Fruit fly (Drosophila melanogaster) whole organism, embryonic: ENCODE data around the gene Hexo2.

Experiments
- Adf1 ChIP-seq: fragments of 200-800 bp; sonication (Bioruptor generic); IDR thresholded peaks from 2 replicates; pipeline ENCODE4 v1.3.6; 2022; ENCODE audit warnings: missing biosample characterization, missing genetic modification characterization
- B-H1 ChIP-seq: fragments of 200-800 bp; sonication (Bioruptor generic); IDR thresholded peaks from 3 replicates; pipeline ENCODE4 v1.3.6; 2022; ENCODE audit warnings: missing biosample characterization, missing genetic modification characterization
- CG10147 ChIP-seq: fragments of 200-800 bp; sonication (Bioruptor generic); optimal IDR thresholded peaks from 2 replicates; lab custom pipeline; 2019; ENCODE audit warnings: missing biosample characterization, mild to moderate bottlenecking, missing genetic modification characterization, moderate library complexity
- CG11398 ChIP-seq: fragments of 200-800 bp; sonication (Bioruptor generic); optimal IDR thresholded peaks from 2 replicates; lab custom pipeline; 2016; ENCODE audit warnings: missing biosample characterization, missing genetic modification characterization
- CG11456 ChIP-seq: fragments of 200-800 bp; sonication (Bioruptor generic); IDR thresholded peaks from 3 replicates; pipeline ENCODE4 v1.3.6; 2022; ENCODE audit warnings: missing biosample characterization, missing genetic modification characterization
- CG11504 ChIP-seq: fragments of 200-800 bp; sonication (Bioruptor generic); optimal IDR thresholded peaks from 3 replicates; lab custom pipeline; 2019; ENCODE audit warnings: missing biosample characterization, mild to moderate bottlenecking, missing genetic modification characterization, moderate library complexity
- CG12071 ChIP-seq: fragments of 200-800 bp; sonication (Bioruptor generic); optimal IDR thresholded peaks from 3 replicates; lab custom pipeline; 2018; ENCODE audit warnings: missing biosample characterization, mild to moderate bottlenecking, missing genetic modification characterization
- CG12236 ChIP-seq: fragments of 200-800 bp; sonication (Bioruptor generic); optimal IDR thresholded peaks from 2 replicates; lab custom pipeline; 2016; ENCODE audit warnings: missing biosample characterization, missing genetic modification characterization
- CG12299 ChIP-seq: fragments of 200-800 bp; sonication (Bioruptor generic); optimal IDR thresholded peaks from 2 replicates; lab custom pipeline; 2018; ENCODE audit warnings: missing biosample characterization, mild to moderate bottlenecking, missing genetic modification characterization
- CG12391 ChIP-seq: fragments of 200-800 bp; sonication (Bioruptor generic); optimal IDR thresholded peaks from 3 replicates; lab custom pipeline; 2018; ENCODE audit warnings: missing biosample characterization, mild to moderate bottlenecking, missing genetic modification characterization, moderate library complexity
- CG12744 ChIP-seq: fragments of 200-800 bp; sonication (Bioruptor generic); optimal IDR thresholded peaks from 2 replicates; lab custom pipeline; 2016; ENCODE audit warnings: missing biosample characterization, missing genetic modification characterization
- CG14710 ChIP-seq: fragments of 200-800 bp; sonication (Bioruptor generic); optimal IDR thresholded peaks from 3 replicates; lab custom pipeline; 2019; ENCODE audit warnings: missing biosample characterization, mild to moderate bottlenecking, missing genetic modification characterization, moderate library complexity
- CG17612 ChIP-seq: fragments of 200-800 bp; sonication (Bioruptor generic); IDR thresholded peaks from 2 replicates; pipeline ENCODE4 v1.3.6; 2022; ENCODE audit warnings: missing biosample characterization, missing genetic modification characterization
- CG18764 ChIP-seq: fragments of 200-800 bp; sonication (Bioruptor generic); optimal IDR thresholded peaks from 3 replicates; lab custom pipeline; 2016; ENCODE audit warnings: missing biosample characterization, missing genetic modification characterization
- CG2678 ChIP-seq: fragments of 200-800 bp; sonication (Bioruptor generic); optimal IDR thresholded peaks from 3 replicates; lab custom pipeline; 2019; ENCODE audit warnings: missing biosample characterization, mild to moderate bottlenecking, missing genetic modification characterization, moderate library complexity
- CG3065 ChIP-seq: fragments of 200-800 bp; sonication (Bioruptor generic); optimal IDR thresholded peaks from 2 replicates; lab custom pipeline; 2016; ENCODE audit warnings: missing biosample characterization, missing genetic modification characterization
- CG4820 ChIP-seq: fragments of 200-800 bp; sonication (Bioruptor generic); optimal IDR thresholded peaks from 3 replicates; lab custom pipeline; 2016; ENCODE audit warnings: missing biosample characterization, missing genetic modification characterization
- CG5953 ChIP-seq: fragments of 200-800 bp; sonication (Bioruptor generic); IDR thresholded peaks from 2 replicates; pipeline ENCODE4 v1.3.6; 2022; ENCODE audit warnings: missing biosample characterization, missing genetic modification characterization
- CG6813 ChIP-seq: fragments of 200-800 bp; sonication (Bioruptor generic); optimal IDR thresholded peaks from 2 replicates; lab custom pipeline; 2017; ENCODE audit warnings: missing biosample characterization, missing genetic modification characterization, mild to moderate bottlenecking, moderate library complexity, missing genetic modification reagents
- CG6854 ChIP-seq: fragments of 200-800 bp; sonication (Bioruptor generic); optimal IDR thresholded peaks from 3 replicates; lab custom pipeline; 2017; ENCODE audit warnings: missing biosample characterization, mild to moderate bottlenecking, missing genetic modification characterization
- Dref ChIP-seq: fragments of 200-800 bp; sonication (Bioruptor generic); IDR thresholded peaks from 2 replicates; pipeline ENCODE4 v1.3.6; 2022; ENCODE audit warnings: missing biosample characterization, missing genetic modification characterization
- Gug ChIP-seq: fragments of 200-800 bp; sonication (Bioruptor generic); IDR thresholded peaks from 4 replicates; pipeline ENCODE4 v1.3.6; 2022; ENCODE audit warnings: missing biosample characterization, missing genetic modification characterization
- H15 ChIP-seq: fragments of 200-800 bp; sonication (Bioruptor generic); IDR thresholded peaks from 3 replicates; pipeline ENCODE4 v1.3.6; 2022; ENCODE audit warnings: missing biosample characterization, missing genetic modification characterization
- HHEX ChIP-seq: fragments of 200-800 bp; sonication (Bioruptor generic); optimal IDR thresholded peaks from 3 replicates; lab custom pipeline; 2017; ENCODE audit warnings: missing biosample characterization, mild to moderate bottlenecking, missing genetic modification characterization, missing genetic modification reagents
- Hand ChIP-seq: fragments of 200-800 bp; sonication (Bioruptor generic); optimal IDR thresholded peaks from 2 replicates; lab custom pipeline; 2017; ENCODE audit warnings: mild to moderate bottlenecking, missing biosample characterization, missing genetic modification reagents, missing genetic modification characterization
- Hey ChIP-seq: fragments of 200-800 bp; sonication (Bioruptor generic); optimal IDR thresholded peaks from 3 replicates; lab custom pipeline; 2018; ENCODE audit warnings: missing biosample characterization, mild to moderate bottlenecking, missing genetic modification characterization
- HmgZ ChIP-seq: fragments of 200-800 bp; sonication (Bioruptor generic); optimal IDR thresholded peaks from 2 replicates; lab custom pipeline; 2018; ENCODE audit warnings: missing biosample characterization, mild to moderate bottlenecking, missing genetic modification characterization
- Hmr ChIP-seq: fragments of 200-800 bp; sonication (Bioruptor generic); optimal IDR thresholded peaks from 3 replicates; lab custom pipeline; 2017; ENCODE audit warnings: mild to moderate bottlenecking, missing biosample characterization, missing genetic modification reagents, missing genetic modification characterization
- Hr51 ChIP-seq, 2 experiments: fragments of 200-800 bp; sonication (Bioruptor generic); optimal IDR thresholded peaks; 2 replicates in 1 of 2; 3 replicates in 1 of 2; lab custom pipeline; 2016 to 2018; ENCODE audit warnings: missing biosample characterization in 2 of 2, missing genetic modification characterization in 2 of 2, mild to moderate bottlenecking in 1 of 2, moderate library complexity in 1 of 2
- Sox102F ChIP-seq: fragments of 200-800 bp; sonication (Bioruptor generic); optimal IDR thresholded peaks from 2 replicates; lab custom pipeline; 2018; ENCODE audit warnings: missing biosample characterization, mild to moderate bottlenecking, missing genetic modification characterization, moderate library complexity
- Ssrp ChIP-seq: fragments of 200-800 bp; sonication (Bioruptor generic); optimal IDR thresholded peaks from 2 replicates; lab custom pipeline; 2018; ENCODE audit warnings: missing biosample characterization, mild to moderate bottlenecking, missing genetic modification characterization, moderate library complexity
- Xbp1 ChIP-seq: fragments of 200-800 bp; sonication (Bioruptor generic); optimal IDR thresholded peaks from 3 replicates; lab custom pipeline; 2016; ENCODE audit warnings: missing biosample characterization, mild to moderate bottlenecking, missing genetic modification characterization
- amos ChIP-seq: fragments of 200-800 bp; sonication (Bioruptor generic); IDR thresholded peaks from 2 replicates; pipeline ENCODE4 v1.3.6; 2022; ENCODE audit warnings: missing biosample characterization, missing genetic modification characterization; ENCODE audit not compliant: partially characterized antibody
- ase ChIP-seq: fragments of 200-800 bp; sonication (Bioruptor generic); IDR thresholded peaks from 3 replicates; pipeline ENCODE4 v1.3.6; 2022; ENCODE audit warnings: missing biosample characterization, missing genetic modification characterization
- bowl ChIP-seq: fragments of 200-800 bp; sonication (Bioruptor generic); IDR thresholded peaks from 2 replicates; pipeline ENCODE4 v1.3.6; 2022; ENCODE audit warnings: missing biosample characterization, missing genetic modification characterization
- dati ChIP-seq: fragments of 200-800 bp; sonication (Bioruptor generic); IDR thresholded peaks from 2 replicates; pipeline ENCODE4 v1.3.6; 2022; ENCODE audit warnings: missing biosample characterization, missing genetic modification characterization
- dysf ChIP-seq: fragments of 200-800 bp; sonication (Bioruptor generic); IDR thresholded peaks from 3 replicates; pipeline ENCODE4 v1.3.6; 2022; ENCODE audit warnings: missing biosample characterization, missing genetic modification characterization
- fd64A ChIP-seq: fragments of 200-800 bp; sonication (Bioruptor generic); optimal IDR thresholded peaks from 3 replicates; lab custom pipeline; 2018; ENCODE audit warnings: missing biosample characterization, mild to moderate bottlenecking, missing genetic modification characterization
- hkb ChIP-seq, 2 experiments: fragments of 200-800 bp in 1 of 2; fragments of >200 bp in 1 of 2; sonication (Bioruptor generic) in 1 of 2; IDR thresholded peaks in 1 of 2; optimal IDR thresholded peaks in 1 of 2; 2 replicates each; pipeline versions ENCODE4 v1.3.6 to Lab custom; 2017 to 2022; ENCODE audit warnings: missing biosample characterization in 1 of 2, missing genetic modification characterization in 1 of 2
- jing ChIP-seq: fragments of 200-800 bp; sonication (Bioruptor generic); optimal IDR thresholded peaks from 2 replicates; lab custom pipeline; 2018; ENCODE audit warnings: missing biosample characterization, mild to moderate bottlenecking, missing genetic modification characterization
- odd ChIP-seq: fragments of 200-800 bp; sonication (Bioruptor generic); optimal IDR thresholded peaks from 2 replicates; lab custom pipeline; 2017; ENCODE audit warnings: missing biosample characterization, mild to moderate bottlenecking, missing genetic modification characterization
- phol ChIP-seq: fragments of 200-800 bp; sonication (Bioruptor generic); optimal IDR thresholded peaks from 3 replicates; lab custom pipeline; 2018; ENCODE audit warnings: missing biosample characterization, mild to moderate bottlenecking, missing genetic modification characterization, moderate library complexity
- sc ChIP-seq, 3 experiments: fragments of >200 bp in 2 of 3; fragments of 200-800 bp in 1 of 3; sonication (Bioruptor generic) in 1 of 3; optimal IDR thresholded peaks; 2 replicates in 2 of 3; 3 replicates in 1 of 3; lab custom pipeline; 2017; ENCODE audit warnings: mild to moderate bottlenecking in 1 of 3, missing biosample characterization in 1 of 3, missing genetic modification characterization in 1 of 3, missing genetic modification reagents in 1 of 3
- schlank ChIP-seq: fragments of 200-800 bp; sonication (Bioruptor generic); optimal IDR thresholded peaks from 2 replicates; lab custom pipeline; 2018; ENCODE audit warnings: missing biosample characterization, mild to moderate bottlenecking, missing genetic modification characterization
- seq ChIP-seq: fragments of 200-800 bp; sonication (Bioruptor generic); IDR thresholded peaks from 2 replicates; pipeline ENCODE4 v1.3.6; 2022; ENCODE audit warnings: missing biosample characterization, missing genetic modification characterization
- slbo ChIP-seq: fragments of 200-800 bp; sonication (Bioruptor generic); IDR thresholded peaks from 2 replicates; pipeline ENCODE4 v1.3.6; 2022; ENCODE audit warnings: missing biosample characterization, missing genetic modification characterization
- tap ChIP-seq: fragments of 200-800 bp; optimal IDR thresholded peaks from 3 replicates; lab custom pipeline; 2019; ENCODE audit warnings: missing biosample characterization, mild to moderate bottlenecking, missing genetic modification characterization, moderate library complexity
- tx ChIP-seq: fragments of 200-800 bp; sonication (Bioruptor generic); optimal IDR thresholded peaks from 2 replicates; lab custom pipeline; 2016; ENCODE audit warnings: missing biosample characterization, missing genetic modification characterization
- zen ChIP-seq: fragments of 200-800 bp; sonication (Bioruptor generic); optimal IDR thresholded peaks from 3 replicates; lab custom pipeline; 2018; ENCODE audit warnings: missing biosample characterization, mild to moderate bottlenecking, missing genetic modification characterization, moderate library complexity

Hexo2 gene

DNA sequence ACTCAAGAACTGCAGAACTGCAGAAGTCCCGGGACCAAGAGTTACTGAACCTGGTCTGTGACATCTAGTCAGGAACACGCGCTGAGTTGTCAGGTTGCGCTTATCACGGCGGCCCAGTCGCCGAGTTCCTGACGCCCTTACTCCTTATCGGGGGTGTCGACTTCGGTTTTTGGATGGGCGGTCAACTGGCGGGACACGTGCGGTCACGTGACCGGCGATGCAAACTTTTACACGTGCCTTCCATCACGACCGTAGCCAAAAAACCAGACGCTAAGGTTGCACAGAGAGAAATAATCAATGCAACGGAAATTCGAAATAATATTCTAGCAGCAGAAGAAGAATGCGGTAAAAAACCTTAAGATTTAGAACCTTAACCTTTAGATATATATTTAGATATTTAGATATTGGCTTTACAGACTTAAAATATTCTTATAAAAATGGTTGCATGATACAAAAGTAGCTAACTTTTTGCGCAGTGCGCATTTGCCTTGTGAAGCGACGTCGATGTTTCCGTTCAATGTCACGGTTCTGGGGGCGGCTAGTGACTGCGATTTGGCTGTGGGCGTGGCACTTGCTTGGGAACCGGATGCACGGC is 14.0 kb downstream of the Hexo2 start (continued):
- TF ChIP-seq zen (tag; lab: Kevin White, UChicago) (no peak), Hr51 (GFP tag; optimal IDR thresholded peaks at IDR 0.05; lab: Kevin White, UChicago) (peak in 1 of 2 experiments; percentile 22), seq (GFP tag; lab: Robert Waterston, UW) (no peak), Ssrp (no peak), CG2678 (tag; lab: Kevin White, UChicago) (peak; percentile 27), Xbp1 (no peak), CG18764 (GFP tag; lab: Kevin White, UChicago) (no peak), CG17612 (GFP tag; lab: Robert Waterston, UW) (no peak), sc (optimal IDR thresholded peaks at IDR 0.05; lab: Kevin White, UChicago) (no peak), sc (GFP tag; optimal IDR thresholded peaks at IDR 0.05; lab: Kevin White, UChicago) (no peak), CG3065 (no peak), CG11504 (tag; lab: Kevin White, UChicago) (peak; percentile 39), CG11398 (GFP tag; lab: Kevin White, UChicago) (no peak), bowl (no peak), CG12236 (GFP tag; lab: Kevin White, UChicago) (no peak), CG12744 (GFP tag; lab: Kevin White, UChicago) (no peak), Hand (GFP tag; lab: Kevin White, UChicago) (no peak), amos (GFP tag; lab: Robert Waterston, UW) (no peak), Adf1 (GFP tag; lab: Robert Waterston, UW) (no peak), schlank (tag; lab: Kevin White, UChicago) (no peak), CG5953 (GFP tag; lab: Robert Waterston, UW) (no peak), Gug (no peak), CG12299 (tag; lab: Kevin White, UChicago) (no peak), CG6854 (GFP tag; lab: Kevin White, UChicago) (no peak), jing (GFP tag; lab: Kevin White, UChicago) (no peak), Dref (GFP tag; lab: Robert Waterston, UW) (no peak), tx (no peak), H15 (GFP tag; lab: Robert Waterston, UW) (no peak), fd64A (no peak), CG10147 (no peak), HHEX (GFP tag; lab: Kevin White, UChicago) (no peak), ase (no peak), Hey (tag; lab: Kevin White, UChicago) (peak; percentile 93), CG14710 (tag; lab: Kevin White, UChicago) (peak; percentile 24), CG12391 (tag; lab: Kevin White, UChicago) (peak; percentile 27), CG12071 (GFP tag; lab: Kevin White, UChicago) (no peak), B-H1 (GFP tag; lab: Robert Waterston, UW) (no peak), dati (GFP tag; lab: Robert Waterston, UW) (0 out of 2 replicates have a peak, but pooled peaks have one; percentile 21), odd (GFP tag; lab: Kevin White, UChicago) (no peak), Sox102F (GFP tag; lab: Kevin White, UChicago) (no peak), phol (tag; lab: Kevin White, UChicago) (peak; percentile 25), tap (tag; lab: Kevin White, UChicago) (no peak), HmgZ (no peak), Hmr (GFP tag; lab: Kevin White, UChicago) (no peak), CG11456 (GFP tag; lab: Robert Waterston, UW) (no peak), CG6813 (no peak), slbo (GFP tag; lab: Robert Waterston, UW) (no peak), dysf (GFP tag; lab: Robert Waterston, UW) (no peak), CG4820 (GFP tag; lab: Kevin White, UChicago) (no peak), hkb (optimal IDR thresholded peaks at IDR 0.05; lab: Kevin White, UChicago) (no peak), hkb (GFP tag; IDR thresholded peaks at IDR 0.05; lab: Robert Waterston, UW) (no peak)
